Worm (Caenorhabditis elegans): ENCODE results near the gene W04D12.1.
A peak's percentile ranks its signal among the peaks of the same experiment; 100 is the strongest.

- TF ChIP-seq egl-13 (tag; optimal IDR thresholded peaks at IDR 0.05) (no peak), ceh-90 (tag; optimal IDR thresholded peaks at IDR 0.05) (no peak), lin-35 (GFP tag; optimal IDR thresholded peaks at IDR 0.05) (peak; percentile 14 to 44), sptf-1 (tag; optimal IDR thresholded peaks at IDR 0.05) (no peak), fkh-10 (GFP tag; optimal IDR thresholded peaks at IDR 0.05) (no peak), unc-30 (tag; optimal IDR thresholded peaks at IDR 0.05) (no peak), tbx-2 (tag; optimal IDR thresholded peaks at IDR 0.05) (no peak), aly-2 (tag; optimal IDR thresholded peaks at IDR 0.05) (no peak), mdl-1 (tag; optimal IDR thresholded peaks at IDR 0.05) (no peak), lsy-2 (tag; optimal IDR thresholded peaks at IDR 0.05) (peak; percentile 49 to 70)
These were observed 42.7 kb downstream of the W04D12.1 start, which contains the start of gene hpo-10 for ce11 chrIII:5879291-5879968.
